Worm (Caenorhabditis elegans) whole organism, early embryonic: ENCODE results near the gene F41C3.1.
A peak's percentile ranks its signal among the peaks of the same experiment; 100 is the strongest.

Experiments used
- B0310.2 ChIP-seq: sonication (generic microtip); optimal IDR thresholded peaks from 2 replicates; lab custom pipeline; 2016; ENCODE audit warnings: mild to moderate bottlenecking, missing genetic modification characterization, missing compliant biosample characterization
- F13C5.2 ChIP-seq: sonication (generic microtip); optimal IDR thresholded peaks from 2 replicates; lab custom pipeline; 2017; ENCODE audit warnings: mild to moderate bottlenecking, missing genetic modification characterization, inconsistent platforms, missing compliant biosample characterization
- aly-1 ChIP-seq: sonication (generic microtip); optimal IDR thresholded peaks from 2 replicates; lab custom pipeline; 2016; ENCODE audit warnings: missing genetic modification characterization, missing compliant biosample characterization
- ama-1 ChIP-seq: fragments of 150-350 bp; optimal IDR thresholded peaks from 2 replicates; lab custom pipeline; 2014
- ceh-13 ChIP-seq: fragments of 200-800 bp; sonication (Bioruptor generic); optimal IDR thresholded peaks from 2 replicates; lab custom pipeline; 2018; ENCODE audit warnings: mild to moderate bottlenecking, missing genetic modification characterization, missing compliant biosample characterization
- ceh-36 ChIP-seq: sonication (generic microtip); optimal IDR thresholded peaks from 2 replicates; lab custom pipeline; 2016; ENCODE audit warnings: missing genetic modification characterization, inconsistent platforms, missing compliant biosample characterization
- ets-7 ChIP-seq: sonication (generic microtip); optimal IDR thresholded peaks from 2 replicates; lab custom pipeline; 2016; ENCODE audit warnings: missing genotype, missing genetic modification characterization, missing compliant biosample characterization
- flt-1 ChIP-seq: fragments of 200-800 bp; sonication (Bioruptor generic); IDR thresholded peaks from 2 replicates; pipeline ENCODE4 v1.3.6; 2022; ENCODE audit warnings: missing genetic modification characterization, missing compliant biosample characterization
- hmbx-1 ChIP-seq: sonication (generic microtip); optimal IDR thresholded peaks from 2 replicates; lab custom pipeline; 2016; ENCODE audit warnings: mild to moderate bottlenecking, missing genetic modification characterization, missing compliant biosample characterization
- hmg-4 ChIP-seq: fragments of 200-800 bp; sonication (Bioruptor generic); optimal IDR thresholded peaks from 2 replicates; lab custom pipeline; 2018; ENCODE audit warnings: mild to moderate bottlenecking, missing genetic modification characterization, missing compliant biosample characterization
- scrt-1 ChIP-seq: fragments of 200-800 bp; sonication (Bioruptor generic); IDR thresholded peaks from 2 replicates; pipeline ENCODE4 v1.3.6; 2022; ENCODE audit warnings: missing genetic modification characterization, missing compliant biosample characterization
- tbx-11 ChIP-seq: fragments of 200-800 bp; sonication (Bioruptor generic); IDR thresholded peaks from 2 replicates; pipeline ENCODE4 v1.3.6; 2022; ENCODE audit warnings: missing genetic modification characterization, missing compliant biosample characterization
- tbx-37 ChIP-seq: fragments of 200-800 bp; sonication (Bioruptor generic); conservative IDR thresholded peaks from 2 replicates; pipeline ENCODE4 v1.3.6; 2022; ENCODE audit warnings: missing genetic modification reagents, missing genetic modification characterization, missing compliant biosample characterization

ce11 chrII:4739984-4740462, 12.1 kb upstream of the F41C3.1 start, which contains the start of gene eas-1:
- TF ChIP-seq ceh-13 (GFP tag; lab: Kevin White, UChicago) (no peak), flt-1 (no peak), ets-7 (tag; lab: Kevin White, UChicago) (peak; percentile 49), B0310.2 (tag; lab: Kevin White, UChicago) (no peak), tbx-11 (GFP tag; lab: Robert Waterston, UW) (no peak), aly-1 (tag; lab: Kevin White, UChicago) (no peak), ama-1 (no peak), F13C5.2 (tag; lab: Kevin White, UChicago) (peak; percentile 40), tbx-37 (GFP tag; lab: Robert Waterston, UW) (peak; percentile 92), ceh-36 (tag; lab: Kevin White, UChicago) (no peak), hmbx-1 (tag; lab: Kevin White, UChicago) (no peak), hmg-4 (GFP tag; lab: Kevin White, UChicago) (peak; percentile 69), scrt-1 (GFP tag; lab: Robert Waterston, UW) (no peak)
